Worm (Caenorhabditis elegans): ENCODE results near the gene F28C6.5.
A peak's percentile ranks its signal among the peaks of the same experiment; 100 is the strongest.

Gene F28C6.5

DNA sequence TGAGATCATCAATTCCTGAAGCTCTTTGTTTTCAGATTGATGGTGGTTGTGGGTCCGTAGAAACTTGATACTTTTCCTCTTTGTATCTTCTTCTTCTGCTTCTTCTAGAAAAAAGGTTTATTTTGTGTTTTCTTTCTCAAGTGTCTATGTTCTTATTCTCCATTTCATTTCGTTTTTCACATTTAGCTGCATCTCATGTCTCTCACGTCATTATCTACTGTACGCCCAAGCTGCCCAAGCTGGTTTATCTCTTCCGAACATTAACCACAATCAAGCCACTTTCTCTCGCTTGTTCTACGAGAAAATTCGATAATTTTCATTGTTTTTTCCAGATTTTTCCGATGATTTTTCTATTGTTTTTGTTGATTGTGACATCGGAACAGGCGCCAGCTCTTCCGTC is at the start of gene F28C6.5:
TSS of gene F28C6.5 (plus strand) at position 301 of the 400 bp plus-strand sequence.
- TF ChIP-seq hnd-1 (tag; optimal IDR thresholded peaks at IDR 0.05) = no peak
- TF ChIP-seq F13C5.2 (tag; optimal IDR thresholded peaks at IDR 0.05) = no peak
- no peak for TF ChIP-seq pes-1 (GFP tag; IDR thresholded peaks at IDR 0.05)
- no peak for TF ChIP-seq hmbx-1 (tag; optimal IDR thresholded peaks at IDR 0.05)
- no peak for TF ChIP-seq tbx-11 (GFP tag; IDR thresholded peaks at IDR 0.05)
- no peak for TF ChIP-seq ceh-36 (tag; optimal IDR thresholded peaks at IDR 0.05)
- no peak for TF ChIP-seq ets-7 (tag; optimal IDR thresholded peaks at IDR 0.05)
- TF ChIP-seq B0310.2 (tag; optimal IDR thresholded peaks at IDR 0.05) = no peak
- TF ChIP-seq scrt-1 (GFP tag; IDR thresholded peaks at IDR 0.05) = no peak
- no peak for TF ChIP-seq sea-1 (GFP tag; conservative IDR thresholded peaks at IDR 0.05)
- no peak for TF ChIP-seq hmg-4 (GFP tag; optimal IDR thresholded peaks at IDR 0.05)
- TF ChIP-seq ama-1 (optimal IDR thresholded peaks at IDR 0.05) = no peak
- TF ChIP-seq flt-1 (GFP tag; IDR thresholded peaks at IDR 0.05) = no peak

DNA sequence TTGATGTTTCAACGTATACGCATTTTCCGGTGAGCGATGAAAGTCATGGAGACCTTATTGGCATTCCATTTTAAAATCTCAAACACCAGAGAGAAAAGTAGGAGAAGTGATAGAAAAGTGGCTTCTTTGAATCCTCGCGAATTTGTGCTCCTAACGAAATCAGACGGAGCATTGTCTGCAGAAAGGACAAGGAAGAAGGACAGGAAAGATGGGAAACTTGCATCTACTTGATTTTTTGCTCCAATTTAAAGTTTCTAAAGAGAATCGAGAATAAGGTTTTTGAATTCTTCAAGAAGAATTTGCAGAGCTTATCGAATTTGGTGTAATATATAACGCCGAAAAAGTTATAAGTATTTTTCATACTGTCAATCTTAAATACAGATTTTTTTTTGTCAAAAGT is 48.2 kb upstream of the F28C6.5 start:
- TF ChIP-seq tbx-37 (GFP tag; conservative IDR thresholded peaks at IDR 0.05) (no peak), aly-1 (tag; optimal IDR thresholded peaks at IDR 0.05) (no peak), B0310.2 (tag; optimal IDR thresholded peaks at IDR 0.05) (no peak), hmbx-1 (tag; optimal IDR thresholded peaks at IDR 0.05) (no peak), ceh-36 (tag; optimal IDR thresholded peaks at IDR 0.05) (no peak), hmg-4 (GFP tag; optimal IDR thresholded peaks at IDR 0.05) (no peak), tra-4 (tag; optimal IDR thresholded peaks at IDR 0.05) (no peak), ama-1 (optimal IDR thresholded peaks at IDR 0.05) (no peak), F13C5.2 (tag; optimal IDR thresholded peaks at IDR 0.05) (no peak), ceh-13 (GFP tag; optimal IDR thresholded peaks at IDR 0.05) (no peak), ets-7 (tag; optimal IDR thresholded peaks at IDR 0.05) (no peak), pes-1 (GFP tag; IDR thresholded peaks at IDR 0.05) (no peak)

DNA sequence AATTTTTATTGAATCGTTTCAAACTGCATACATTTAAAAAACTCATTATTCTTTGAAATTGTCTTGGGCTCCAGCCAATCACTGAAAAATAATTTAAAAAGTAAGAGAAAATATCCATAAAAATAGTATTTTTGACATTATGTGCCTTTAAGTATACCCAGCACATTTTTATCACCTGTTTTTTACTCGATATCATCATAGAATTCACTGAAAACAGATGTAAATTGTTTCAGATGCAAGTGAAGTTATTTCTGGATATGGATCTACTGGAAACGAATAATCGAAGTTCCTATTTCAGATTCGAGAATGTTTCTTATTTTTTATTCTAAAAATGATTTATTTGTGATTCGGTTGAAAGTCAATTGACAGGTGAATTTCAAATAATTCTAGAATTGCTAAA is 44.7 kb upstream of the F28C6.5 start:
- TF ChIP-seq ets-7 (tag; optimal IDR thresholded peaks at IDR 0.05) = no peak
- TF ChIP-seq B0310.2 (tag; optimal IDR thresholded peaks at IDR 0.05) = no peak
- no peak for TF ChIP-seq ceh-13 (GFP tag; optimal IDR thresholded peaks at IDR 0.05)
- no peak for TF ChIP-seq hnd-1 (tag; optimal IDR thresholded peaks at IDR 0.05)
- TF ChIP-seq hmbx-1 (tag; optimal IDR thresholded peaks at IDR 0.05) = no peak
- TF ChIP-seq tbx-37 (GFP tag; conservative IDR thresholded peaks at IDR 0.05) = no peak

DNA sequence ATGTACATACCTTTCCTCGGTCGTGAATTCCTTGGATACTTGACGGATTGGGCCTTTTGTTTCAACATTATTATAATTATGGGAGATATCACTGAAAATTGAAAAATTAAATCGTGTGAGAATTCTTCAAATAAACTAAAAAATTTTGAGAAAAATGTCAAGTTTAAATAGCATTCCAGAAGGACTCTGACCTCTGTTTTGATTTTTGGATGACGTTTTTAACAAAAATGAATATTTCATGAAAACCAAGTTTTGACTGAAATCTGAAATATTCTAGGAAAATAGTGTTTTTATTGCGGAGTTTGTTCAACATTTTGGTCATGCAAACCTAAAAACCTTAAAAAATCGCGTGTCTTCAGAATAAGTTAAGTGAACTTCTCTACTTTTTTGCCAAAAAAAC is 43.1 kb upstream of the F28C6.5 start, which contains the start of gene glb-27:
TSS of gene glb-27 (minus strand) at position 101 of the 400 bp plus-strand sequence.
- no peak for TF ChIP-seq ceh-13 (GFP tag; optimal IDR thresholded peaks at IDR 0.05)
- TF ChIP-seq tra-4 (tag; optimal IDR thresholded peaks at IDR 0.05) = no peak
- no peak for TF ChIP-seq ama-1 (optimal IDR thresholded peaks at IDR 0.05)
- TF ChIP-seq hnd-1 (tag; optimal IDR thresholded peaks at IDR 0.05) = no peak
- TF ChIP-seq tbx-11 (GFP tag; IDR thresholded peaks at IDR 0.05) = no peak
- TF ChIP-seq F13C5.2 (tag; optimal IDR thresholded peaks at IDR 0.05) = no peak
- no peak for TF ChIP-seq ets-7 (tag; optimal IDR thresholded peaks at IDR 0.05)
- no peak for TF ChIP-seq tbx-37 (GFP tag; conservative IDR thresholded peaks at IDR 0.05)
- TF ChIP-seq B0310.2 (tag; optimal IDR thresholded peaks at IDR 0.05) = no peak
- no peak for TF ChIP-seq hmbx-1 (tag; optimal IDR thresholded peaks at IDR 0.05)
- no peak for TF ChIP-seq sea-1 (GFP tag; conservative IDR thresholded peaks at IDR 0.05)

DNA sequence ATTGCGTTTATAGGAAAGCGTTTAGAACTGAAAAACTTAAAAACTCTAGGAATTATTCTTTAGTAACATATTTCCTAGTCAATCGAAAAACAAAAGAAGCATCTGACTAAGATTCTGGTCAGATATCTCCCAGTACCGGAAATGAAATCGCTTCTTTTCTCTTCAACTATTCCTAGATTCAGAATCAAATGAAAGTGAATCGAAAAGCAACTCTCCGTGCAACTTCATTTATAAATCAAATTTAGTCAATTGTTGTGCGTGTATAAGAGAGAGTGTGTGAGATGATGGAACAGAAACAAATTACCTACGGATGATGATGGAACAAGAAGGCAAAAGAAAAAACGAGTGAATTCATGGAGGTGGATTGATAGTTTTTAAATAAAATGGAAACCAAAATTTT is 40.1 kb upstream of the F28C6.5 start:
- TF ChIP-seq ama-1 (optimal IDR thresholded peaks at IDR 0.05) = no peak
- no peak for TF ChIP-seq ceh-36 (tag; optimal IDR thresholded peaks at IDR 0.05)
- TF ChIP-seq tra-4 (tag; optimal IDR thresholded peaks at IDR 0.05) = no peak
- TF ChIP-seq sea-1 (GFP tag; conservative IDR thresholded peaks at IDR 0.05) = no peak
- no peak for TF ChIP-seq ets-7 (tag; optimal IDR thresholded peaks at IDR 0.05)
- no peak for TF ChIP-seq scrt-1 (GFP tag; IDR thresholded peaks at IDR 0.05)
- no peak for TF ChIP-seq aly-1 (tag; optimal IDR thresholded peaks at IDR 0.05)
- no peak for TF ChIP-seq hmbx-1 (tag; optimal IDR thresholded peaks at IDR 0.05)
- no peak for TF ChIP-seq hmg-4 (GFP tag; optimal IDR thresholded peaks at IDR 0.05)
- TF ChIP-seq hnd-1 (tag; optimal IDR thresholded peaks at IDR 0.05) = no peak
- TF ChIP-seq B0310.2 (tag; optimal IDR thresholded peaks at IDR 0.05) = no peak
- no peak for TF ChIP-seq F13C5.2 (tag; optimal IDR thresholded peaks at IDR 0.05)
- TF ChIP-seq tbx-11 (GFP tag; IDR thresholded peaks at IDR 0.05) = no peak
- no peak for TF ChIP-seq pes-1 (GFP tag; IDR thresholded peaks at IDR 0.05)
- TF ChIP-seq ceh-13 (GFP tag; optimal IDR thresholded peaks at IDR 0.05) = no peak
- no peak for TF ChIP-seq flt-1 (GFP tag; IDR thresholded peaks at IDR 0.05)
- no peak for TF ChIP-seq tbx-37 (GFP tag; conservative IDR thresholded peaks at IDR 0.05)

DNA sequence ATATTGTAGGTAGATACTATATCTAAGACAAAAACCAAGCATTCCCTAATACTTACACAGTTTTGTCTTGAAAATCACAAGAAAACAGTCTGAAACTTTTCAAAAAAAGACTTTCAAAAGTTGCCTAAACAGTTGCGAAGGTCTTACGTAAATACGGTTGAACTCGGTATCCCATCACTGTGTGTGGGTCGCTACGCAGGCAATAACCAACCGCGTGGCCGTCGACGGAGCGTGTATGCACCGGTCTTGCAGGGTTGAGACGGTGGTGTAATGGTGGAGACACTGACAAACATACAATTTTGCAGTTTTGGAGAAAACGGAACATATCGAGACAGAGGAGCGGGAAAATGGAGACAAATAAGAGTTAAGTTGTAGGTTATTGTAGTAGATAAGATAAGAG is 38.1 kb upstream of the F28C6.5 start, which contains the start of gene iff-2:
TSS of gene iff-2 (minus strand) at position 141 of the 400 bp plus-strand sequence.
- TF ChIP-seq ceh-36 (tag; optimal IDR thresholded peaks at IDR 0.05) (peak; percentile 9), sea-1 (GFP tag; conservative IDR thresholded peaks at IDR 0.05) (peak; percentile 70), ama-1 (optimal IDR thresholded peaks at IDR 0.05) (no peak), B0310.2 (tag; optimal IDR thresholded peaks at IDR 0.05) (no peak), tbx-11 (GFP tag; IDR thresholded peaks at IDR 0.05) (no peak), tbx-37 (GFP tag; conservative IDR thresholded peaks at IDR 0.05) (peak; percentile 35), hmbx-1 (tag; optimal IDR thresholded peaks at IDR 0.05) (no peak), ets-7 (tag; optimal IDR thresholded peaks at IDR 0.05) (peak; percentile 8), hmg-4 (GFP tag; optimal IDR thresholded peaks at IDR 0.05) (peak; percentile 84), tra-4 (tag; optimal IDR thresholded peaks at IDR 0.05) (peak; percentile 50), F13C5.2 (tag; optimal IDR thresholded peaks at IDR 0.05) (peak; percentile 95), pes-1 (GFP tag; IDR thresholded peaks at IDR 0.05) (no peak), flt-1 (GFP tag; IDR thresholded peaks at IDR 0.05) (peak; percentile 57; the same call in 1 of the 2 replicates), scrt-1 (GFP tag; IDR thresholded peaks at IDR 0.05) (0 out of 2 replicates have a peak, but pooled peaks have one; percentile 55), aly-1 (tag; optimal IDR thresholded peaks at IDR 0.05) (peak; percentile 69), ceh-13 (GFP tag; optimal IDR thresholded peaks at IDR 0.05) (no peak), hnd-1 (tag; optimal IDR thresholded peaks at IDR 0.05) (no peak)

DNA sequence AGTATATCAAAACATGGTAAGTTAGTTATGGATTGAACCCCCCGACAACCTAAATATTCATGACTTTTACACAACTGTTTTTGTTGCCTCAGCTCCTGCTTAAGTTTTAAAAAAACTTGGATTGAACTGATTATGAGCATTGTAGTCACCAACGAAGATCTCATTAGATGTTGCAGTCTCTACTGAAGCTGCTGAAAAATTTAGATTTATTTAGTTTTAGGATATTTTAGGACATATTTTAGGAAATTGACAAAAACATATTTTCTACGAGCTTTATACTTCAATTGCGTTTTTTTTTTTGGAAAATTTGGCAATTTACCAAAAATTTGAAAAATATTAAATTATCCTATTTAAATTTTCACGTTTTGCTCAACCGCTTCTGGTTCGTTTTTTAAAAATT is 37.3 kb upstream of the F28C6.5 start, which contains the start of gene F54C9.14:
TSS of gene F54C9.14 (plus strand) at position 301 of the 400 bp plus-strand sequence.
- TF ChIP-seq tra-4 (tag; optimal IDR thresholded peaks at IDR 0.05) = no peak
- no peak for TF ChIP-seq hnd-1 (tag; optimal IDR thresholded peaks at IDR 0.05)
